Fruit fly (Drosophila melanogaster) whole organism: ENCODE measurements around the gene bero.

Experiments used
- CG8478 ChIP-seq: fragments of >200 bp; optimal IDR thresholded peaks from 2 replicates; lab custom pipeline; 2018; ENCODE audit warnings: inconsistent platforms
- Dll ChIP-seq: fragments of >200 bp; optimal IDR thresholded peaks from 2 replicates; lab custom pipeline; 2017
- EcR ChIP-seq, 2 experiments: fragments of >200 bp; optimal IDR thresholded peaks; 2 replicates each; lab custom pipeline; 2017; ENCODE audit warnings: missing biosample characterization in 2 of 2, missing genetic modification characterization in 2 of 2, missing genetic modification reagents in 2 of 2
- pan ChIP-seq: fragments of >200 bp; optimal IDR thresholded peaks from 2 replicates; lab custom pipeline; 2017
- psq ChIP-seq: fragments of >200 bp; optimal IDR thresholded peaks from 2 replicates; lab custom pipeline; 2017
- usp ChIP-seq: fragments of >200 bp; optimal IDR thresholded peaks from 2 replicates; lab custom pipeline; 2017; ENCODE audit warnings: missing biosample characterization, missing genetic modification characterization, mixed read lengths

The bero gene

dm6 chr2L:20835501-20835900, 23.0 kb upstream of the bero start, which contains the start of gene Oseg5:
Gene Oseg5, minus strand, starts transcription at chr2L:20835840.
- TF ChIP-seq pan (lab: Kevin White, UChicago) (no peak), psq (lab: Kevin White, UChicago) (no peak), CG8478 (lab: Kevin White, UChicago) (no peak)

dm6 chr2L:20837885-20838284, 20.6 kb upstream of the bero start, which contains the start of gene Spn38F:
Gene Spn38F, minus strand, starts transcription at chr2L:20837985.
- TF ChIP-seq CG8478 (lab: Kevin White, UChicago) (no peak), EcR (GFP tag; optimal IDR thresholded peaks at IDR 0.05; lab: Kevin White, UChicago) (no peak), usp (no peak), psq (lab: Kevin White, UChicago) (no peak), pan (lab: Kevin White, UChicago) (no peak), Dll (lab: Kevin White, UChicago) (no peak)

- TF ChIP-seq psq (lab: Kevin White, UChicago): no peak
- TF ChIP-seq CG8478 (lab: Kevin White, UChicago): no peak
- TF ChIP-seq pan (lab: Kevin White, UChicago): no peak
- no peak for TF ChIP-seq usp
Measured at dm6 chr2L:20840006-20840405, 18.5 kb upstream of the bero start.

- TF ChIP-seq Dll (lab: Kevin White, UChicago) (no peak), usp (no peak), pan (lab: Kevin White, UChicago) (no peak), EcR (GFP tag; optimal IDR thresholded peaks at IDR 0.05; lab: Kevin White, UChicago) (no peak), CG8478 (lab: Kevin White, UChicago) (no peak), psq (lab: Kevin White, UChicago) (no peak)
Measured at dm6 chr2L:20840462-20841038, 17.9 kb upstream of the bero start, which contains the start of gene CG31676. Gene CG31676, plus strand, starts transcription at chr2L:20840750.

dm6 chr2L:20844381-20844780, 14.1 kb upstream of the bero start:
- no peak for TF ChIP-seq CG8478 (lab: Kevin White, UChicago)

dm6 chr2L:20849000-20849399, 9.5 kb upstream of the bero start, which contains the start of gene CG14402:
Gene CG14402, plus strand, starts transcription at chr2L:20849300.
- TF ChIP-seq usp (no peak), EcR (GFP tag; optimal IDR thresholded peaks at IDR 0.05; lab: Kevin White, UChicago) (no peak), psq (lab: Kevin White, UChicago) (no peak), Dll (lab: Kevin White, UChicago) (no peak), pan (lab: Kevin White, UChicago) (no peak), CG8478 (lab: Kevin White, UChicago) (no peak)

dm6 chr2L:20851592-20851991, 6.9 kb upstream of the bero start:
- TF ChIP-seq Dll (lab: Kevin White, UChicago) (no peak), psq (lab: Kevin White, UChicago) (no peak)

dm6 chr2L:20852092-20852628, 6.3 kb upstream of the bero start, which contains the start of gene twit:
Gene twit, plus strand, starts transcription at chr2L:20852578.
- no peak for TF ChIP-seq EcR (GFP tag; optimal IDR thresholded peaks at IDR 0.05; lab: Kevin White, UChicago)
- TF ChIP-seq pan (lab: Kevin White, UChicago): no peak
- TF ChIP-seq Dll (lab: Kevin White, UChicago): no peak
- no peak for TF ChIP-seq CG8478 (lab: Kevin White, UChicago)
- no peak for TF ChIP-seq psq (lab: Kevin White, UChicago)
- TF ChIP-seq usp: no peak

dm6 chr2L:20857791-20858190, 704 bp upstream of the bero start, which contains the start of gene CG14400:
Gene CG14400, minus strand, starts transcription at chr2L:20857891.
- TF ChIP-seq EcR (GFP tag; optimal IDR thresholded peaks at IDR 0.05; lab: Kevin White, UChicago) (no peak), CG8478 (lab: Kevin White, UChicago) (no peak), psq (lab: Kevin White, UChicago) (no peak), usp (no peak), Dll (lab: Kevin White, UChicago) (no peak), pan (lab: Kevin White, UChicago) (no peak)

- TF ChIP-seq Dll (lab: Kevin White, UChicago): no peak
- TF ChIP-seq pan (lab: Kevin White, UChicago): peak; percentile 98
Measured at dm6 chr2L:20864764-20865265, 6.3 kb downstream of the bero start, which contains the start of gene CG9338. Gene CG9338, plus strand, starts transcription at chr2L:20865215.

- TF ChIP-seq psq (lab: Kevin White, UChicago) (no peak), usp (no peak), Dll (lab: Kevin White, UChicago) (no peak), pan (lab: Kevin White, UChicago) (no peak), EcR (GFP tag; optimal IDR thresholded peaks at IDR 0.05; lab: Kevin White, UChicago) (no peak), CG8478 (lab: Kevin White, UChicago) (no peak)
Measured at dm6 chr2L:20867381-20867780, 8.9 kb downstream of the bero start, which contains the start of gene CG31675. Gene CG31675, plus strand, starts transcription at chr2L:20867755.

dm6 chr2L:20868921-20869320, 10.4 kb downstream of the bero start:
- TF ChIP-seq usp (no peak), CG8478 (lab: Kevin White, UChicago) (no peak), psq (lab: Kevin White, UChicago) (no peak), Dll (lab: Kevin White, UChicago) (no peak), pan (lab: Kevin White, UChicago) (no peak), EcR (GFP tag; optimal IDR thresholded peaks at IDR 0.05; lab: Kevin White, UChicago) (no peak)
